Worm (Caenorhabditis elegans) whole organism, young adult: Measurements from ENCODE around the gene str-125.

Experiments
- B0019.2 ChIP-seq: fragments of 200-800 bp; sonication (Bioruptor generic); conservative IDR thresholded peaks from 2 replicates; pipeline ENCODE4 v1.3.6; 2022; ENCODE audit warnings: missing genetic modification reagents, missing genetic modification characterization, missing compliant biosample characterization
- C17E4.6 ChIP-seq: fragments of 200-800 bp; sonication (Bioruptor generic); IDR thresholded peaks from 2 replicates; pipeline ENCODE4 v1.3.6; 2022; ENCODE audit warnings: missing genetic modification reagents, missing genetic modification characterization, missing compliant biosample characterization
- F39B2.1 ChIP-seq: fragments of 200-800 bp; sonication (Bioruptor generic); IDR thresholded peaks from 2 replicates; pipeline ENCODE4 v1.3.6; 2022; ENCODE audit warnings: missing genetic modification reagents, missing genetic modification characterization, missing compliant biosample characterization
- F49E8.2 ChIP-seq: sonication (generic microtip); optimal IDR thresholded peaks from 3 replicates; lab custom pipeline; 2017; ENCODE audit warnings: missing genetic modification characterization, mild to moderate bottlenecking, missing compliant biosample characterization, antibody characterized with exemption, moderate library complexity; ENCODE audit not compliant: insufficient read depth
- Y53F4B.3 ChIP-seq: fragments of 200-800 bp; sonication (Bioruptor generic); IDR thresholded peaks from 2 replicates; pipeline ENCODE4 v1.3.6; 2022; ENCODE audit warnings: missing genetic modification reagents, missing genetic modification characterization, missing compliant biosample characterization
- Y53G8AR.9 ChIP-seq: fragments of 200-800 bp; sonication (Bioruptor generic); conservative IDR thresholded peaks from 2 replicates; pipeline ENCODE4 v1.3.6; 2022; ENCODE audit warnings: missing genetic modification reagents, missing genetic modification characterization, missing compliant biosample characterization
- akir-1 ChIP-seq: fragments of 200-800 bp; sonication (Bioruptor generic); optimal IDR thresholded peaks from 2 replicates; lab custom pipeline; 2018; ENCODE audit warnings: mild to moderate bottlenecking, missing genetic modification characterization, moderate library complexity, missing compliant biosample characterization
- aptf-3 ChIP-seq: fragments of 200-800 bp; sonication (Bioruptor generic); IDR thresholded peaks from 2 replicates; pipeline ENCODE4 v1.3.6; 2022; ENCODE audit warnings: missing genetic modification characterization, missing compliant biosample characterization
- atf-7 ChIP-seq: sonication (generic microtip); optimal IDR thresholded peaks from 2 replicates; lab custom pipeline; 2017; ENCODE audit warnings: mild to moderate bottlenecking, missing genetic modification characterization, missing compliant biosample characterization
- athp-1 ChIP-seq: sonication (generic microtip); optimal IDR thresholded peaks from 2 replicates; lab custom pipeline; 2017; ENCODE audit warnings: mild to moderate bottlenecking, missing genetic modification characterization, missing compliant biosample characterization
- attf-3 ChIP-seq: fragments of 200-800 bp; sonication (Bioruptor generic); conservative IDR thresholded peaks from 2 replicates; pipeline ENCODE4 v1.3.6; 2022; ENCODE audit warnings: missing genetic modification reagents, missing genetic modification characterization, missing compliant biosample characterization
- bed-1 ChIP-seq: fragments of 200-800 bp; sonication (Bioruptor generic); IDR thresholded peaks from 2 replicates; pipeline ENCODE4 v1.3.6; 2022; ENCODE audit warnings: missing genetic modification reagents, missing genetic modification characterization, missing compliant biosample characterization
- ccch-3 ChIP-seq: fragments of 200-800 bp; sonication (Bioruptor generic); optimal IDR thresholded peaks from 2 replicates; lab custom pipeline; 2018; ENCODE audit warnings: mild to moderate bottlenecking, missing genetic modification characterization, missing compliant biosample characterization
- ceh-100 ChIP-seq: fragments of 200-800 bp; sonication (Bioruptor generic); IDR thresholded peaks from 2 replicates; pipeline ENCODE4 v1.3.6; 2022; ENCODE audit warnings: missing genetic modification reagents, missing genetic modification characterization, missing compliant biosample characterization
- ceh-40 ChIP-seq: fragments of 200-800 bp; sonication (Bioruptor generic); IDR thresholded peaks from 2 replicates; pipeline ENCODE4 v1.3.6; 2022; ENCODE audit warnings: missing genetic modification characterization, missing compliant biosample characterization
- ceh-91 ChIP-seq: fragments of 200-800 bp; sonication (Bioruptor generic); IDR thresholded peaks from 2 replicates; pipeline ENCODE4 v1.3.6; 2022; ENCODE audit warnings: missing genetic modification reagents, missing genetic modification characterization, missing compliant biosample characterization
- chd-7 ChIP-seq: sonication (generic microtip); optimal IDR thresholded peaks from 2 replicates; lab custom pipeline; 2016; ENCODE audit warnings: mild to moderate bottlenecking, missing genetic modification characterization, moderate library complexity, missing compliant biosample characterization
- egl-18 ChIP-seq: fragments of 200-800 bp; sonication (Bioruptor generic); IDR thresholded peaks from 2 replicates; pipeline ENCODE4 v1.3.6; 2022; ENCODE audit warnings: missing genetic modification reagents, missing genetic modification characterization, missing compliant biosample characterization
- ekl-4 ChIP-seq: fragments of 200-800 bp; sonication (Bioruptor generic); IDR thresholded peaks from 2 replicates; pipeline ENCODE4 v1.3.6; 2022; ENCODE audit warnings: missing genetic modification reagents, missing genetic modification characterization, missing compliant biosample characterization
- ets-4 ChIP-seq: fragments of 200-800 bp; sonication (Bioruptor generic); optimal IDR thresholded peaks from 2 replicates; lab custom pipeline; 2018; ENCODE audit warnings: mild to moderate bottlenecking, missing genetic modification characterization, missing compliant biosample characterization
- fkh-3 ChIP-seq: sonication (generic microtip); optimal IDR thresholded peaks from 2 replicates; lab custom pipeline; 2016; ENCODE audit warnings: mild to moderate bottlenecking, missing genetic modification characterization, missing compliant biosample characterization
- him-1 ChIP-seq: sonication (generic microtip); optimal IDR thresholded peaks from 2 replicates; lab custom pipeline; 2016; ENCODE audit warnings: missing genotype, missing genetic modification reagents, missing genetic modification characterization, missing compliant biosample characterization
- hrde-1 ChIP-seq: sonication (generic microtip); optimal IDR thresholded peaks from 2 replicates; lab custom pipeline; 2016; ENCODE audit warnings: missing genetic modification characterization, mild to moderate bottlenecking, missing compliant biosample characterization, moderate library complexity, missing genotype, missing genetic modification reagents, borderline replicate concordance
- lin-35 ChIP-seq, 3 experiments: fragments of 150-350 bp in 2 of 3; sonication (generic microtip) in 1 of 3; optimal IDR thresholded peaks; 2 replicates each; lab custom pipeline; 2014 to 2018; ENCODE audit warnings: missing biosample characterization in 3 of 3, missing genetic modification characterization in 3 of 3, missing genetic modification reagents in 3 of 3
- lin-40 ChIP-seq: sonication (generic microtip); optimal IDR thresholded peaks from 2 replicates; lab custom pipeline; 2016; ENCODE audit warnings: missing genetic modification characterization, mild to moderate bottlenecking, missing compliant biosample characterization, missing genotype, missing genetic modification reagents
- lsl-1 ChIP-seq: fragments of 200-800 bp; sonication (Bioruptor generic); optimal IDR thresholded peaks from 2 replicates; lab custom pipeline; 2018; ENCODE audit warnings: mild to moderate bottlenecking, missing genetic modification characterization, moderate library complexity, missing compliant biosample characterization
- lsy-27 ChIP-seq: sonication (generic microtip); optimal IDR thresholded peaks from 2 replicates; lab custom pipeline; 2017; ENCODE audit warnings: missing genetic modification characterization, mild to moderate bottlenecking, missing compliant biosample characterization, antibody characterized with exemption, missing genotype, borderline replicate concordance; ENCODE audit not compliant: insufficient read depth
- madf-6 ChIP-seq: fragments of 200-800 bp; sonication (Bioruptor generic); IDR thresholded peaks from 2 replicates; pipeline ENCODE4 v1.3.6; 2022; ENCODE audit warnings: missing genetic modification reagents, missing genetic modification characterization, missing compliant biosample characterization
- mcd-1 ChIP-seq: fragments of 200-800 bp; sonication (Bioruptor generic); IDR thresholded peaks from 2 replicates; pipeline ENCODE4 v1.3.6; 2022; ENCODE audit warnings: missing genetic modification reagents, missing genetic modification characterization, missing compliant biosample characterization
- mxl-1 ChIP-seq: sonication (generic microtip); optimal IDR thresholded peaks from 2 replicates; lab custom pipeline; 2016; ENCODE audit warnings: missing genetic modification characterization, missing compliant biosample characterization
- nfya-1 ChIP-seq: sonication (generic microtip); optimal IDR thresholded peaks from 2 replicates; lab custom pipeline; 2017; ENCODE audit warnings: antibody characterized with exemption, missing compliant biosample characterization, missing genetic modification characterization, borderline replicate concordance; ENCODE audit not compliant: insufficient read depth
- nhr-179 ChIP-seq: sonication (generic microtip); optimal IDR thresholded peaks from 2 replicates; lab custom pipeline; 2016; ENCODE audit warnings: mild to moderate bottlenecking, missing genetic modification characterization, missing compliant biosample characterization
- nhr-27 ChIP-seq: fragments of 200-800 bp; sonication (Bioruptor generic); optimal IDR thresholded peaks from 2 replicates; lab custom pipeline; 2018; ENCODE audit warnings: mild to moderate bottlenecking, missing genetic modification characterization, moderate library complexity, missing compliant biosample characterization
- nhr-90 ChIP-seq: sonication (generic microtip); optimal IDR thresholded peaks from 2 replicates; lab custom pipeline; 2016; ENCODE audit warnings: missing genotype, mild to moderate bottlenecking, missing genetic modification characterization, missing compliant biosample characterization
- pbrm-1 ChIP-seq: fragments of 200-800 bp; sonication (Bioruptor generic); IDR thresholded peaks from 2 replicates; pipeline ENCODE4 v1.3.6; 2022; ENCODE audit warnings: missing genetic modification reagents, missing genetic modification characterization, missing compliant biosample characterization
- rcor-1 ChIP-seq: fragments of 200-800 bp; sonication (Bioruptor generic); IDR thresholded peaks from 2 replicates; pipeline ENCODE4 v1.3.6; 2022; ENCODE audit warnings: missing genetic modification reagents, missing genetic modification characterization, missing compliant biosample characterization
- sdz-38 ChIP-seq: sonication (generic microtip); optimal IDR thresholded peaks from 2 replicates; lab custom pipeline; 2016; ENCODE audit warnings: missing genotype, missing genetic modification characterization, missing compliant biosample characterization
- sea-2 ChIP-seq: fragments of 200-800 bp; sonication (Bioruptor generic); IDR thresholded peaks from 2 replicates; pipeline ENCODE4 v1.3.6; 2022; ENCODE audit warnings: missing genetic modification characterization, missing compliant biosample characterization
- snpc-1.3 ChIP-seq: sonication (generic microtip); optimal IDR thresholded peaks from 2 replicates; lab custom pipeline; 2017; ENCODE audit warnings: missing genetic modification characterization, mild to moderate bottlenecking, missing compliant biosample characterization, antibody characterized with exemption, moderate library complexity, missing genotype, missing genetic modification reagents; ENCODE audit not compliant: insufficient read depth
- snpc-3.4 ChIP-seq: sonication (generic microtip); optimal IDR thresholded peaks from 2 replicates; lab custom pipeline; 2017; ENCODE audit warnings: missing genetic modification characterization, mild to moderate bottlenecking, missing compliant biosample characterization, antibody characterized with exemption, moderate library complexity, missing genotype, missing genetic modification reagents
- sptf-2 ChIP-seq: fragments of 200-800 bp; sonication (Bioruptor generic); optimal IDR thresholded peaks from 2 replicates; lab custom pipeline; 2018; ENCODE audit warnings: mild to moderate bottlenecking, missing genetic modification characterization, missing compliant biosample characterization
- zim-3 ChIP-seq: sonication (generic microtip); optimal IDR thresholded peaks from 2 replicates; lab custom pipeline; 2017; ENCODE audit warnings: mild to moderate bottlenecking, missing genetic modification characterization, moderate library complexity, missing compliant biosample characterization
- ztf-18 ChIP-seq: sonication (generic microtip); optimal IDR thresholded peaks from 2 replicates; lab custom pipeline; 2016; ENCODE audit warnings: missing genotype, mild to moderate bottlenecking, missing genetic modification characterization, missing compliant biosample characterization
- ztf-6 ChIP-seq: fragments of 200-800 bp; sonication (Bioruptor generic); IDR thresholded peaks from 2 replicates; pipeline ENCODE4 v1.3.6; 2022; ENCODE audit warnings: missing genetic modification reagents, missing genetic modification characterization, missing compliant biosample characterization

The str-125 gene

ce11 chrV:17059987-17060386 lies 15.8 kb downstream of the str-125 start, which contains the start of gene sri-66:
sri-66 (plus strand) TSS chrV:17060287.
- TF ChIP-seq akir-1 (no peak), pbrm-1 (GFP tag; lab: Robert Waterston, UW) (no peak), ceh-100 (GFP tag; lab: Robert Waterston, UW) (no peak), snpc-3.4 (tag; lab: Kevin White, UChicago) (no peak), B0019.2 (no peak), snpc-1.3 (no peak), lsy-27 (tag; lab: Kevin White, UChicago) (no peak), F39B2.1 (GFP tag; lab: Robert Waterston, UW) (no peak), lin-40 (tag; lab: Kevin White, UChicago) (no peak), hrde-1 (tag; lab: Kevin White, UChicago) (no peak), lin-35 (GFP tag; optimal IDR thresholded peaks at IDR 0.05; lab: Kevin White, UChicago) (no peak), Y53F4B.3 (GFP tag; lab: Robert Waterston, UW) (no peak), mxl-1 (tag; lab: Kevin White, UChicago) (no peak), ccch-3 (GFP tag; lab: Kevin White, UChicago) (no peak), atf-7 (tag; lab: Kevin White, UChicago) (no peak), nhr-27 (tag; lab: Kevin White, UChicago) (no peak), C17E4.6 (GFP tag; lab: Robert Waterston, UW) (no peak)
- TF ChIP-seq, all 124 proteins: peak for 0

ce11 chrV:17044500-17044899 lies 31.3 kb downstream of the str-125 start, which contains the start of gene F28B1.2:
F28B1.2 (plus strand) TSS chrV:17044800.
- TF ChIP-seq sdz-38 (no peak), mxl-1 (tag; lab: Kevin White, UChicago) (no peak), mcd-1 (GFP tag; lab: Robert Waterston, UW) (no peak), nhr-179 (tag; lab: Kevin White, UChicago) (no peak), fkh-3 (tag; lab: Kevin White, UChicago) (no peak), ekl-4 (GFP tag; lab: Robert Waterston, UW) (no peak), lin-35 (GFP tag; optimal IDR thresholded peaks at IDR 0.05; lab: Kevin White, UChicago) (no peak), lsl-1 (GFP tag; lab: Kevin White, UChicago) (no peak), him-1 (tag; lab: Kevin White, UChicago) (no peak), bed-1 (GFP tag; lab: Robert Waterston, UW) (no peak), C17E4.6 (GFP tag; lab: Robert Waterston, UW) (no peak), ceh-91 (GFP tag; lab: Robert Waterston, UW) (no peak)

- no peak for TF ChIP-seq aptf-3 (GFP tag; lab: Robert Waterston, UW)
- TF ChIP-seq nhr-90 = no peak
- TF ChIP-seq ceh-40 (GFP tag; lab: Robert Waterston, UW) = no peak
- no peak for TF ChIP-seq athp-1 (tag; lab: Kevin White, UChicago)
- TF ChIP-seq rcor-1 = no peak
- TF ChIP-seq ztf-6 (GFP tag; lab: Robert Waterston, UW) = no peak
- no peak for TF ChIP-seq Y53G8AR.9
These were observed 33.5 kb downstream of the str-125 start, which contains the start of gene hpo-33 for ce11 chrV:17042263-17042662. hpo-33 (plus strand) TSS chrV:17042563.

- TF ChIP-seq nfya-1 (tag; lab: Kevin White, UChicago) = no peak
- TF ChIP-seq egl-18 (GFP tag; lab: Robert Waterston, UW) = no peak
- TF ChIP-seq ccch-3 (GFP tag; lab: Kevin White, UChicago) = no peak
- no peak for TF ChIP-seq madf-6
- TF ChIP-seq chd-7 (tag; lab: Kevin White, UChicago) = no peak
- no peak for TF ChIP-seq sptf-2 (GFP tag; lab: Kevin White, UChicago)
- no peak for TF ChIP-seq sea-2 (GFP tag; lab: Robert Waterston, UW)
- TF ChIP-seq athp-1 (tag; lab: Kevin White, UChicago) = no peak
- TF ChIP-seq mcd-1 (GFP tag; lab: Robert Waterston, UW) = no peak
- TF ChIP-seq ztf-18 (tag; lab: Kevin White, UChicago) = no peak
- no peak for TF ChIP-seq ets-4 (GFP tag; lab: Kevin White, UChicago)
- no peak for TF ChIP-seq mxl-1 (tag; lab: Kevin White, UChicago)
- no peak for TF ChIP-seq zim-3 (tag; lab: Kevin White, UChicago)
- no peak for TF ChIP-seq attf-3
- TF ChIP-seq F49E8.2 = no peak
These were observed 40.0 kb downstream of the str-125 start, which contains the start of gene srz-94 for ce11 chrV:17035850-17036249. srz-94 (minus strand) TSS chrV:17035950.
